Fruit fly (Drosophila melanogaster) whole organism, prepupa: ENCODE results near the gene Alp11.

Experiments used
- Blimp-1 ChIP-seq: fragments of 200-800 bp; sonication (Bioruptor generic); optimal IDR thresholded peaks from 3 replicates; lab custom pipeline; 2017; ENCODE audit warnings: missing biosample characterization, missing genetic modification characterization, mild to moderate bottlenecking, moderate library complexity, missing genetic modification reagents
- CG10631 ChIP-seq: fragments of 200-800 bp; sonication (Bioruptor generic); optimal IDR thresholded peaks from 2 replicates; lab custom pipeline; 2016; ENCODE audit warnings: missing biosample characterization, missing genetic modification characterization
- CG34406 ChIP-seq: fragments of 200-800 bp; sonication (Bioruptor generic); optimal IDR thresholded peaks from 3 replicates; lab custom pipeline; 2016; ENCODE audit warnings: missing biosample characterization, missing genetic modification characterization
- CG6163 ChIP-seq: fragments of 200-800 bp; sonication (Bioruptor generic); IDR thresholded peaks from 3 replicates; pipeline ENCODE4 v1.3.6; 2022; ENCODE audit warnings: missing biosample characterization, missing genetic modification characterization
- CG6854 ChIP-seq: fragments of 200-800 bp; sonication (Bioruptor generic); optimal IDR thresholded peaks from 2 replicates; lab custom pipeline; 2017; ENCODE audit warnings: missing biosample characterization, mild to moderate bottlenecking, missing genetic modification characterization
- CG9139 ChIP-seq: fragments of 200-800 bp; sonication (Bioruptor generic); optimal IDR thresholded peaks from 3 replicates; lab custom pipeline; 2017; ENCODE audit warnings: missing biosample characterization, mild to moderate bottlenecking, missing genetic modification characterization
- Gug ChIP-seq: fragments of 200-800 bp; sonication (Bioruptor generic); IDR thresholded peaks from 2 replicates; pipeline ENCODE4 v1.3.6; 2022; ENCODE audit warnings: missing biosample characterization, missing genetic modification characterization
- acj6 ChIP-seq: fragments of 200-800 bp; sonication (Bioruptor generic); optimal IDR thresholded peaks from 3 replicates; lab custom pipeline; 2016; ENCODE audit warnings: missing biosample characterization, missing genetic modification characterization
- cyc ChIP-seq: fragments of 200-800 bp; sonication (Bioruptor generic); optimal IDR thresholded peaks from 3 replicates; lab custom pipeline; 2016; ENCODE audit warnings: missing biosample characterization, missing genetic modification characterization
- dac ChIP-seq: fragments of 200-800 bp; sonication (Bioruptor generic); optimal IDR thresholded peaks from 2 replicates; lab custom pipeline; 2017; ENCODE audit warnings: missing biosample characterization, mild to moderate bottlenecking, missing genetic modification characterization
- net ChIP-seq: fragments of 200-800 bp; sonication (Bioruptor generic); optimal IDR thresholded peaks from 3 replicates; lab custom pipeline; 2016; ENCODE audit warnings: missing biosample characterization, missing genetic modification characterization
- svp ChIP-seq: fragments of 200-800 bp; sonication (Bioruptor generic); peaks from one replicate; lab custom pipeline; 2016; ENCODE audit warnings: missing biosample characterization, missing genetic modification characterization
- vri ChIP-seq: fragments of 200-800 bp; sonication (Bioruptor generic); optimal IDR thresholded peaks from 3 replicates; lab custom pipeline; 2016; ENCODE audit warnings: missing biosample characterization, mild to moderate bottlenecking, missing genetic modification characterization

DNA sequence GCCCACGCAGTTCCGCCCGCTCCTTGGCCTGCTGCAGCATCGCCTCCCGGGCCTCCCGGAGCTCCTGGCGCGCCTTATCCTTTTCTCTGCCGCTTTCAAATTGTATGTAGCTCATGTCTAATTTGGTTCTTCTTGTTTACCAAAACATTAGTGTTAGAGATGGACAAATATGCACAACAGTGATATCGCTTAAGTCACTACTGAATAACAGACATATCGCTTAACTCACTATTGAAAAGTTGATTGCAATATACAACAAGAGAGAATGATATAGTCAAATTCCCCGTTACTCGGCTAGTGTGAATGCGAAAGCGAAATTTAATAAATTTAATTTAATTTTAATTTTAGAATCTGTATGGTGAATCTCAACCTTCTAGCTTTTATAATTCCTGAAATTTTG lies 13.1 kb upstream of the Alp11 start, which contains the start of gene CG9213:
- TF ChIP-seq acj6 (GFP tag; lab: Kevin White, UChicago), result no peak
- TF ChIP-seq CG6163, result no peak
- no peak for TF ChIP-seq cyc (GFP tag; lab: Kevin White, UChicago)
- no peak for TF ChIP-seq CG9139 (GFP tag; lab: Kevin White, UChicago)
- no peak for TF ChIP-seq svp (GFP tag; lab: Kevin White, UChicago)
- no peak for TF ChIP-seq Gug (GFP tag; lab: Robert Waterston, UW)
- TF ChIP-seq net (GFP tag; lab: Kevin White, UChicago), result no peak
- TF ChIP-seq CG6854 (GFP tag; lab: Kevin White, UChicago), result no peak
- TF ChIP-seq Blimp-1 (GFP tag; lab: Kevin White, UChicago), result no peak
- TF ChIP-seq CG10631 (GFP tag; lab: Kevin White, UChicago), result no peak
- no peak for TF ChIP-seq dac (GFP tag; lab: Kevin White, UChicago)
- TF ChIP-seq CG34406 (GFP tag; lab: Kevin White, UChicago), result no peak
- TF ChIP-seq vri, result no peak
